Worm (Caenorhabditis elegans): ENCODE data around the gene cpd-2.

cpd-2 gene

ce11 chrX:16082024-16082423, 32.4 kb downstream of the cpd-2 start, which contains the start of gene idpp-14:
Gene idpp-14, plus strand, starts transcription at chrX:16082347.
- TF ChIP-seq ztf-29 (GFP tag; IDR thresholded peaks at IDR 0.05), result no peak
- no peak for TF ChIP-seq klf-2 (GFP tag; conservative IDR thresholded peaks at IDR 0.05)
- TF ChIP-seq med-1 (GFP tag; optimal IDR thresholded peaks at IDR 0.05; ENCODE audit: insufficient read depth), result no peak

- TF ChIP-seq T22C8.4 (GFP tag; IDR thresholded peaks at IDR 0.05), result no peak
- TF ChIP-seq flt-1 (GFP tag; IDR thresholded peaks at IDR 0.05), result no peak
- TF ChIP-seq ztf-29 (GFP tag; IDR thresholded peaks at IDR 0.05), result no peak
- TF ChIP-seq ztf-23 (GFP tag; IDR thresholded peaks at IDR 0.05), result no peak
- no peak for TF ChIP-seq med-1 (GFP tag; optimal IDR thresholded peaks at IDR 0.05; ENCODE audit: insufficient read depth)
- TF ChIP-seq tab-1 (GFP tag; IDR thresholded peaks at IDR 0.05), result no peak
- no peak for TF ChIP-seq ref-1 (GFP tag; conservative IDR thresholded peaks at IDR 0.05)
- no peak for TF ChIP-seq cog-1 (tag; optimal IDR thresholded peaks at IDR 0.05)
- TF ChIP-seq klf-2 (GFP tag; conservative IDR thresholded peaks at IDR 0.05), result no peak
These were observed 35.4 kb downstream of the cpd-2 start, which contains the start of gene C30F2.2 for ce11 chrX:16085094-16085493. Gene C30F2.2, minus strand, starts transcription at chrX:16085215.

- no peak for TF ChIP-seq ref-1 (GFP tag; conservative IDR thresholded peaks at IDR 0.05)
- TF ChIP-seq med-1 (GFP tag; optimal IDR thresholded peaks at IDR 0.05; ENCODE audit: insufficient read depth), result no peak
- TF ChIP-seq T22C8.4 (GFP tag; IDR thresholded peaks at IDR 0.05), result no peak
- no peak for TF ChIP-seq tab-1 (GFP tag; IDR thresholded peaks at IDR 0.05)
- TF ChIP-seq klf-2 (GFP tag; conservative IDR thresholded peaks at IDR 0.05), result no peak
- TF ChIP-seq ztf-23 (GFP tag; IDR thresholded peaks at IDR 0.05), result no peak
These were observed 38.2 kb downstream of the cpd-2 start for ce11 chrX:16087842-16088241.

ce11 chrX:16091166-16091565, 41.5 kb downstream of the cpd-2 start:
- TF ChIP-seq ztf-23 (GFP tag; IDR thresholded peaks at IDR 0.05) (no peak), ztf-29 (GFP tag; IDR thresholded peaks at IDR 0.05) (no peak), flt-1 (GFP tag; IDR thresholded peaks at IDR 0.05) (no peak), T22C8.4 (GFP tag; IDR thresholded peaks at IDR 0.05) (no peak), klf-2 (GFP tag; conservative IDR thresholded peaks at IDR 0.05) (no peak), ref-1 (GFP tag; conservative IDR thresholded peaks at IDR 0.05) (no peak), cog-1 (tag; optimal IDR thresholded peaks at IDR 0.05) (no peak), tab-1 (GFP tag; IDR thresholded peaks at IDR 0.05) (no peak), med-1 (GFP tag; optimal IDR thresholded peaks at IDR 0.05; ENCODE audit: insufficient read depth) (no peak)

- no peak for TF ChIP-seq ref-1 (GFP tag; conservative IDR thresholded peaks at IDR 0.05)
- no peak for TF ChIP-seq med-1 (GFP tag; optimal IDR thresholded peaks at IDR 0.05; ENCODE audit: insufficient read depth)
- no peak for TF ChIP-seq tab-1 (GFP tag; IDR thresholded peaks at IDR 0.05)
- no peak for TF ChIP-seq T22C8.4 (GFP tag; IDR thresholded peaks at IDR 0.05)
- TF ChIP-seq ztf-23 (GFP tag; IDR thresholded peaks at IDR 0.05), result no peak
- no peak for TF ChIP-seq flt-1 (GFP tag; IDR thresholded peaks at IDR 0.05)
- TF ChIP-seq klf-2 (GFP tag; conservative IDR thresholded peaks at IDR 0.05), result no peak
- TF ChIP-seq ztf-29 (GFP tag; IDR thresholded peaks at IDR 0.05), result no peak
- no peak for TF ChIP-seq cog-1 (tag; optimal IDR thresholded peaks at IDR 0.05)
These were observed 44.7 kb downstream of the cpd-2 start, which contains the start of gene C30F2.5 for ce11 chrX:16094370-16094769. Gene C30F2.5, plus strand, starts transcription at chrX:16094670.

- TF ChIP-seq ztf-29 (GFP tag; IDR thresholded peaks at IDR 0.05), result no peak
- TF ChIP-seq med-1 (GFP tag; optimal IDR thresholded peaks at IDR 0.05; ENCODE audit: insufficient read depth), result no peak
- no peak for TF ChIP-seq klf-2 (GFP tag; conservative IDR thresholded peaks at IDR 0.05)
- no peak for TF ChIP-seq ztf-23 (GFP tag; IDR thresholded peaks at IDR 0.05)
- TF ChIP-seq tab-1 (GFP tag; IDR thresholded peaks at IDR 0.05), result no peak
- no peak for TF ChIP-seq T22C8.4 (GFP tag; IDR thresholded peaks at IDR 0.05)
- no peak for TF ChIP-seq flt-1 (GFP tag; IDR thresholded peaks at IDR 0.05)
- TF ChIP-seq cog-1 (tag; optimal IDR thresholded peaks at IDR 0.05), result no peak
- TF ChIP-seq ref-1 (GFP tag; conservative IDR thresholded peaks at IDR 0.05), result no peak
These were observed 48.5 kb downstream of the cpd-2 start for ce11 chrX:16098104-16098638.

ce11 chrX:16099251-16099650, 49.6 kb downstream of the cpd-2 start:
- no peak for TF ChIP-seq ztf-29 (GFP tag; IDR thresholded peaks at IDR 0.05)
- no peak for TF ChIP-seq ref-1 (GFP tag; conservative IDR thresholded peaks at IDR 0.05)
- TF ChIP-seq cog-1 (tag; optimal IDR thresholded peaks at IDR 0.05), result no peak
- no peak for TF ChIP-seq med-1 (GFP tag; optimal IDR thresholded peaks at IDR 0.05; ENCODE audit: insufficient read depth)
- no peak for TF ChIP-seq klf-2 (GFP tag; conservative IDR thresholded peaks at IDR 0.05)
- no peak for TF ChIP-seq T22C8.4 (GFP tag; IDR thresholded peaks at IDR 0.05)
- no peak for TF ChIP-seq flt-1 (GFP tag; IDR thresholded peaks at IDR 0.05)
- TF ChIP-seq ztf-23 (GFP tag; IDR thresholded peaks at IDR 0.05), result no peak
- no peak for TF ChIP-seq tab-1 (GFP tag; IDR thresholded peaks at IDR 0.05)

- no peak for TF ChIP-seq flt-1 (GFP tag; IDR thresholded peaks at IDR 0.05)
- no peak for TF ChIP-seq klf-2 (GFP tag; conservative IDR thresholded peaks at IDR 0.05)
- TF ChIP-seq med-1 (GFP tag; optimal IDR thresholded peaks at IDR 0.05; ENCODE audit: insufficient read depth), result no peak
- TF ChIP-seq ztf-23 (GFP tag; IDR thresholded peaks at IDR 0.05), result no peak
- TF ChIP-seq T22C8.4 (GFP tag; IDR thresholded peaks at IDR 0.05), result no peak
- no peak for TF ChIP-seq tab-1 (GFP tag; IDR thresholded peaks at IDR 0.05)
- no peak for TF ChIP-seq ref-1 (GFP tag; conservative IDR thresholded peaks at IDR 0.05)
- no peak for TF ChIP-seq cog-1 (tag; optimal IDR thresholded peaks at IDR 0.05)
- no peak for TF ChIP-seq ztf-29 (GFP tag; IDR thresholded peaks at IDR 0.05)
These were observed 53.7 kb downstream of the cpd-2 start, which contains the start of gene ZK1073.2 for ce11 chrX:16103396-16103795. Gene ZK1073.2, plus strand, starts transcription at chrX:16103696.
